Worm (Caenorhabditis elegans) whole organism, L1 larva: ENCODE data around the gene cnnm-2.

Experiments
- aly-2 ChIP-seq: fragments of 150-350 bp; optimal IDR thresholded peaks from 2 replicates; lab custom pipeline; 2014; ENCODE audit warnings: missing biosample characterization, missing genetic modification characterization
- ceh-82 ChIP-seq, 3 experiments: fragments of 150-350 bp in 1 of 3; sonication (generic microtip) in 2 of 3; optimal IDR thresholded peaks; 2 replicates each; lab custom pipeline; 2014 to 2017; ENCODE audit warnings: missing biosample characterization in 3 of 3, missing genetic modification characterization in 3 of 3
- dsc-1 ChIP-seq: sonication (generic microtip); optimal IDR thresholded peaks from 2 replicates; lab custom pipeline; 2016; ENCODE audit warnings: mild to moderate bottlenecking, missing genetic modification characterization, missing compliant biosample characterization
- efl-1 ChIP-seq, 4 experiments: fragments of 150-350 bp; optimal IDR thresholded peaks in 3 of 4; peaks in 1 of 4; 1 replicate in 1 of 4; 2 replicates in 3 of 4; lab custom pipeline; 2014; ENCODE audit warnings: missing biosample characterization in 2 of 4, missing genetic modification characterization in 2 of 4, missing genetic modification reagents in 2 of 4
- efl-3 ChIP-seq: fragments of 200-800 bp; sonication (Bioruptor generic); optimal IDR thresholded peaks from 2 replicates; lab custom pipeline; 2018; ENCODE audit warnings: mild to moderate bottlenecking, missing genetic modification characterization, missing compliant biosample characterization
- egl-13 ChIP-seq: sonication (generic microtip); optimal IDR thresholded peaks from 2 replicates; lab custom pipeline; 2016; ENCODE audit warnings: missing genotype, missing genetic modification reagents, missing genetic modification characterization, missing compliant biosample characterization
- elt-2 ChIP-seq: sonication (generic microtip); optimal IDR thresholded peaks from 2 replicates; lab custom pipeline; 2016; ENCODE audit warnings: missing genetic modification characterization, mild to moderate bottlenecking, inconsistent platforms, missing compliant biosample characterization, missing genetic modification reagents
- fkh-10 ChIP-seq: sonication (generic microtip); optimal IDR thresholded peaks from 2 replicates; lab custom pipeline; 2017; ENCODE audit warnings: missing biosample characterization, missing genetic modification reagents, missing genetic modification characterization
- fkh-8 ChIP-seq: sonication (generic microtip); optimal IDR thresholded peaks from 2 replicates; lab custom pipeline; 2016; ENCODE audit warnings: mild to moderate bottlenecking, missing genetic modification characterization, missing compliant biosample characterization
- hlh-17 ChIP-seq: fragments of 200-800 bp; sonication (Bioruptor generic); optimal IDR thresholded peaks from 2 replicates; lab custom pipeline; 2018; ENCODE audit warnings: missing genetic modification characterization, mild to moderate bottlenecking, missing compliant biosample characterization, moderate library complexity, borderline replicate concordance
- hpl-2 ChIP-seq: fragments of 150-350 bp; optimal IDR thresholded peaks from 2 replicates; lab custom pipeline; 2014; ENCODE audit warnings: missing biosample characterization, missing genetic modification reagents, missing genetic modification characterization
- isw-1 ChIP-seq: fragments of 200-800 bp; sonication (Bioruptor generic); IDR thresholded peaks from 2 replicates; pipeline ENCODE4 v1.3.6; 2022; ENCODE audit warnings: missing genetic modification characterization, missing compliant biosample characterization
- jun-1 ChIP-seq: fragments of 150-350 bp; optimal IDR thresholded peaks from 2 replicates; lab custom pipeline; 2014; ENCODE audit warnings: missing biosample characterization, missing genetic modification reagents, missing genetic modification characterization
- lin-14 ChIP-seq: fragments of 200-800 bp; sonication (Bioruptor generic); optimal IDR thresholded peaks from 2 replicates; lab custom pipeline; 2018; ENCODE audit warnings: mild to moderate bottlenecking, missing genetic modification characterization, moderate library complexity, missing compliant biosample characterization
- lin-15B ChIP-seq: fragments of 150-350 bp; sonication (generic microtip); optimal IDR thresholded peaks from 3 replicates; lab custom pipeline; 2014; ENCODE audit warnings: missing biosample characterization, missing genetic modification characterization
- lsy-2 ChIP-seq, 2 experiments: fragments of 150-350 bp; optimal IDR thresholded peaks; 2 replicates each; lab custom pipeline; 2014; ENCODE audit warnings: missing biosample characterization in 2 of 2, missing genetic modification characterization in 2 of 2
- mab-9 ChIP-seq: fragments of 200-800 bp; sonication (Bioruptor generic); IDR thresholded peaks from 2 replicates; pipeline ENCODE4 v1.3.6; 2022; ENCODE audit warnings: missing genetic modification reagents, missing genetic modification characterization, missing compliant biosample characterization
- mdl-1 ChIP-seq, 2 experiments: fragments of 150-350 bp; optimal IDR thresholded peaks; 2 replicates each; lab custom pipeline; 2014 to 2017; ENCODE audit warnings: missing biosample characterization in 2 of 2, missing genetic modification characterization in 2 of 2, inconsistent platforms in 1 of 2
- mef-2 ChIP-seq: fragments of 150-350 bp; optimal IDR thresholded peaks from 2 replicates; lab custom pipeline; 2014; ENCODE audit warnings: missing biosample characterization, missing genetic modification characterization
- nhr-19 ChIP-seq: fragments of 200-800 bp; sonication (Bioruptor generic); conservative IDR thresholded peaks from 2 replicates; pipeline ENCODE4 v1.3.6; 2022; ENCODE audit warnings: missing genetic modification characterization, missing compliant biosample characterization
- nhr-20 ChIP-seq: sonication (generic microtip); optimal IDR thresholded peaks from 2 replicates; lab custom pipeline; 2016; ENCODE audit warnings: mild to moderate bottlenecking, missing genetic modification characterization, missing compliant biosample characterization
- nhr-237 ChIP-seq: fragments of 150-350 bp; optimal IDR thresholded peaks from 2 replicates; lab custom pipeline; 2014; ENCODE audit warnings: missing biosample characterization, missing genetic modification characterization
- nhr-28 ChIP-seq: fragments of 150-350 bp; optimal IDR thresholded peaks from 2 replicates; lab custom pipeline; 2014; ENCODE audit warnings: missing biosample characterization, missing genetic modification characterization
- nhr-47 ChIP-seq: sonication (generic microtip); optimal IDR thresholded peaks from 2 replicates; lab custom pipeline; 2016; ENCODE audit warnings: mild to moderate bottlenecking, missing genetic modification characterization, moderate library complexity, missing compliant biosample characterization
- nhr-71 ChIP-seq: sonication (generic microtip); optimal IDR thresholded peaks from 2 replicates; lab custom pipeline; 2016; ENCODE audit warnings: mild to moderate bottlenecking, missing genetic modification characterization, moderate library complexity, missing compliant biosample characterization
- pax-3 ChIP-seq: fragments of 200-800 bp; sonication (Bioruptor generic); optimal IDR thresholded peaks from 2 replicates; lab custom pipeline; 2018; ENCODE audit warnings: mild to moderate bottlenecking, missing genetic modification characterization, moderate library complexity, missing compliant biosample characterization
- rnt-1 ChIP-seq: sonication (generic microtip); optimal IDR thresholded peaks from 2 replicates; lab custom pipeline; 2016; ENCODE audit warnings: mild to moderate bottlenecking, missing genetic modification characterization, moderate library complexity, missing compliant biosample characterization
- snpc-4 ChIP-seq: fragments of 150-350 bp; optimal IDR thresholded peaks from 2 replicates; lab custom pipeline; 2014; ENCODE audit warnings: missing biosample characterization, missing genetic modification characterization
- snu-23 ChIP-seq: sonication (generic microtip); optimal IDR thresholded peaks from 2 replicates; lab custom pipeline; 2016; ENCODE audit warnings: missing genetic modification characterization, missing compliant biosample characterization
- sox-4 ChIP-seq: sonication (generic microtip); optimal IDR thresholded peaks from 2 replicates; lab custom pipeline; 2016; ENCODE audit warnings: missing genetic modification characterization, missing compliant biosample characterization
- swsn-7 ChIP-seq: sonication (generic microtip); optimal IDR thresholded peaks from 2 replicates; lab custom pipeline; 2016; ENCODE audit warnings: missing genetic modification characterization, missing compliant biosample characterization
- tbx-2 ChIP-seq: sonication (generic microtip); optimal IDR thresholded peaks from 2 replicates; lab custom pipeline; 2016; ENCODE audit warnings: missing genetic modification characterization, missing compliant biosample characterization
- unc-130 ChIP-seq: fragments of 150-350 bp; optimal IDR thresholded peaks from 2 replicates; lab custom pipeline; 2017; ENCODE audit warnings: missing biosample characterization, missing genetic modification characterization, inconsistent platforms
- unc-30 ChIP-seq: sonication (generic microtip); optimal IDR thresholded peaks from 2 replicates; lab custom pipeline; 2017; ENCODE audit warnings: missing biosample characterization, missing genetic modification characterization
- unc-86 ChIP-seq: sonication (generic microtip); optimal IDR thresholded peaks from 2 replicates; lab custom pipeline; 2016; ENCODE audit warnings: missing genetic modification characterization, missing compliant biosample characterization
- vab-15 ChIP-seq: sonication (generic microtip); optimal IDR thresholded peaks from 2 replicates; lab custom pipeline; 2017; ENCODE audit warnings: missing genotype, mild to moderate bottlenecking, missing genetic modification characterization, missing compliant biosample characterization
- xbp-1 ChIP-seq: sonication (generic microtip); optimal IDR thresholded peaks from 2 replicates; lab custom pipeline; 2016; ENCODE audit warnings: missing genetic modification characterization, missing compliant biosample characterization
- ztf-11 ChIP-seq, 2 experiments: sonication (generic microtip); optimal IDR thresholded peaks; 2 replicates each; lab custom pipeline; 2016 to 2017; ENCODE audit warnings: missing genetic modification characterization in 2 of 2, missing biosample characterization in 1 of 2, missing compliant biosample characterization in 1 of 2
- ztf-4 ChIP-seq: fragments of 150-350 bp; optimal IDR thresholded peaks from 2 replicates; lab custom pipeline; 2014; ENCODE audit warnings: missing biosample characterization, missing genetic modification characterization

Gene cnnm-2

ce11 chrX:8806070-8806799, 5.7 kb upstream of the cnnm-2 start, which contains the start of gene R04E5.8:
Gene R04E5.8 (minus strand): TSS chrX:8806120.
- TF ChIP-seq sox-4 (tag; lab: Kevin White, UChicago): peak; percentile 20
- peak; percentile 67 for TF ChIP-seq pax-3 (tag; lab: Kevin White, UChicago)
- TF ChIP-seq fkh-10: peak; percentile 52
- peak; percentile 57 for TF ChIP-seq egl-13 (tag; lab: Kevin White, UChicago)
- peak; percentile 91 for TF ChIP-seq lin-14 (GFP tag; lab: Kevin White, UChicago)
- TF ChIP-seq mdl-1 (tag; optimal IDR thresholded peaks at IDR 0.05; lab: Kevin White, UChicago): peak in 1 of 2 experiments; percentile 25
- TF ChIP-seq isw-1 (GFP tag; lab: Robert Waterston, UW): 0 out of 2 replicates have a peak, but pooled peaks have one; percentile 4
- TF ChIP-seq efl-3 (GFP tag; lab: Kevin White, UChicago): no peak
- TF ChIP-seq unc-86 (tag; lab: Kevin White, UChicago): peak; percentile 35
- no peak for TF ChIP-seq hpl-2 (GFP tag; lab: Kevin White, UChicago)
- TF ChIP-seq jun-1: peak; percentile 31
- TF ChIP-seq nhr-47: peak; percentile 72
- TF ChIP-seq xbp-1: peak; percentile 0
- TF ChIP-seq hlh-17: no peak
- no peak for TF ChIP-seq vab-15 (tag; lab: Kevin White, UChicago)
- no peak for TF ChIP-seq rnt-1
- peak in 1 of 2 experiments; percentile 32 for TF ChIP-seq ztf-11 (tag; optimal IDR thresholded peaks at IDR 0.05; lab: Kevin White, UChicago)
- TF ChIP-seq nhr-28 (tag; lab: Kevin White, UChicago): no peak
- peak; percentile 31 for TF ChIP-seq snpc-4 (tag; lab: Kevin White, UChicago)
- TF ChIP-seq snu-23 (GFP tag; lab: Kevin White, UChicago): peak; percentile 20
- no peak for TF ChIP-seq unc-130 (tag; lab: Kevin White, UChicago)
- TF ChIP-seq ceh-82 (tag; optimal IDR thresholded peaks at IDR 0.05; lab: Kevin White, UChicago): peak in 1 of 3 experiments; percentile 63
- TF ChIP-seq elt-2 (tag; lab: Kevin White, UChicago): no peak
- peak; percentile 21 for TF ChIP-seq dsc-1 (tag; lab: Kevin White, UChicago)
- TF ChIP-seq efl-1 (optimal IDR thresholded peaks at IDR 0.05; lab: Kevin White, UChicago): peak in 1 of 2 experiments; percentile 30
- TF ChIP-seq efl-1 (GFP tag; optimal IDR thresholded peaks at IDR 0.05 in 1 of 2; lab: Kevin White, UChicago): no peak
- TF ChIP-seq mab-9 (GFP tag; lab: Robert Waterston, UW): no peak
- peak; percentile 16 for TF ChIP-seq tbx-2 (tag; lab: Kevin White, UChicago)
- TF ChIP-seq aly-2 (tag; lab: Kevin White, UChicago): no peak
- peak; percentile 57 for TF ChIP-seq nhr-71 (tag; lab: Kevin White, UChicago)
- peak; percentile 4 to 25 for TF ChIP-seq lsy-2 (tag; optimal IDR thresholded peaks at IDR 0.05; lab: Kevin White, UChicago)
- no peak for TF ChIP-seq nhr-19 (GFP tag; lab: Robert Waterston, UW)
- TF ChIP-seq unc-30: no peak
- TF ChIP-seq swsn-7 (tag; lab: Kevin White, UChicago): peak; percentile 45
- TF ChIP-seq nhr-20 (tag; lab: Kevin White, UChicago): peak; percentile 21
- peak; percentile 91 for TF ChIP-seq fkh-8 (tag; lab: Kevin White, UChicago)
- TF ChIP-seq, all 84 proteins: peak for 23

- TF ChIP-seq nhr-28 (tag; lab: Kevin White, UChicago) (no peak), mef-2 (tag; lab: Kevin White, UChicago) (no peak), ztf-4 (tag; lab: Kevin White, UChicago) (no peak), nhr-237 (no peak), lin-15B (tag; lab: Kevin White, UChicago) (no peak)
Measured at ce11 chrX:8808740-8809139, 3.2 kb upstream of the cnnm-2 start.
